Fruit fly (Drosophila melanogaster) whole organism, pupa: Measurements from ENCODE around the gene ova.

Source experiments
- CG10348 ChIP-seq: fragments of 200-800 bp; sonication (Bioruptor generic); IDR thresholded peaks from 2 replicates; pipeline ENCODE4 v1.3.6; 2022; ENCODE audit warnings: missing biosample characterization, missing genetic modification characterization
- CG12605 ChIP-seq: fragments of 200-800 bp; sonication (Bioruptor generic); IDR thresholded peaks from 2 replicates; pipeline ENCODE4 v1.3.6; 2022; ENCODE audit warnings: missing biosample characterization, missing genetic modification characterization
- CG13204 ChIP-seq: fragments of 200-800 bp; sonication (Bioruptor generic); optimal IDR thresholded peaks from 2 replicates; lab custom pipeline; 2018; ENCODE audit warnings: missing biosample characterization, mild to moderate bottlenecking, missing genetic modification characterization, moderate library complexity
- CG14655 ChIP-seq: fragments of 200-800 bp; sonication (Bioruptor generic); optimal IDR thresholded peaks from 3 replicates; lab custom pipeline; 2017; ENCODE audit warnings: mild to moderate bottlenecking, missing biosample characterization, missing genetic modification reagents, missing genetic modification characterization
- CG15710 ChIP-seq: fragments of 200-800 bp; sonication (Bioruptor generic); optimal IDR thresholded peaks from 2 replicates; lab custom pipeline; 2018; ENCODE audit warnings: missing biosample characterization, mild to moderate bottlenecking, missing genetic modification characterization, moderate library complexity
- CG17806 ChIP-seq: fragments of 200-800 bp; sonication (Bioruptor generic); optimal IDR thresholded peaks from 2 replicates; lab custom pipeline; 2018; ENCODE audit warnings: missing biosample characterization, mild to moderate bottlenecking, missing genetic modification characterization, moderate library complexity
- CG32121 ChIP-seq: fragments of 200-800 bp; sonication (Bioruptor generic); IDR thresholded peaks from 2 replicates; pipeline ENCODE4 v1.3.6; 2022; ENCODE audit warnings: missing biosample characterization, missing genetic modification characterization
- CG34367 ChIP-seq: fragments of 200-800 bp; sonication (Bioruptor generic); optimal IDR thresholded peaks from 2 replicates; lab custom pipeline; 2018; ENCODE audit warnings: missing biosample characterization, mild to moderate bottlenecking, missing genetic modification characterization
- CG4496 ChIP-seq: fragments of 200-800 bp; sonication (Bioruptor generic); IDR thresholded peaks from 3 replicates; pipeline ENCODE4 v1.3.6; 2022; ENCODE audit warnings: missing biosample characterization, missing genetic modification characterization
- CG8159 ChIP-seq: fragments of 200-800 bp; sonication (Bioruptor generic); optimal IDR thresholded peaks from 3 replicates; lab custom pipeline; 2018; ENCODE audit warnings: missing biosample characterization, mild to moderate bottlenecking, missing genetic modification characterization, moderate library complexity
- CG8301 ChIP-seq: fragments of 200-800 bp; sonication (Bioruptor generic); optimal IDR thresholded peaks from 2 replicates; lab custom pipeline; 2018; ENCODE audit warnings: missing biosample characterization, mild to moderate bottlenecking, missing genetic modification characterization
- CG9948 ChIP-seq: fragments of 200-800 bp; sonication (Bioruptor generic); optimal IDR thresholded peaks from 2 replicates; lab custom pipeline; 2018; ENCODE audit warnings: missing biosample characterization, mild to moderate bottlenecking, missing genetic modification characterization, moderate library complexity
- D1 ChIP-seq: fragments of 200-800 bp; sonication (Bioruptor generic); optimal IDR thresholded peaks from 2 replicates; lab custom pipeline; 2018; ENCODE audit warnings: missing biosample characterization, mild to moderate bottlenecking, missing genetic modification characterization, moderate library complexity
- EcR ChIP-seq: fragments of 200-800 bp; sonication (Bioruptor generic); optimal IDR thresholded peaks from 3 replicates; lab custom pipeline; 2019; ENCODE audit warnings: missing biosample characterization, missing genetic modification characterization, mild to moderate bottlenecking, moderate library complexity, missing genetic modification reagents
- Ets98B ChIP-seq: fragments of 200-800 bp; sonication (Bioruptor generic); IDR thresholded peaks from 2 replicates; pipeline ENCODE4 v1.3.6; 2022; ENCODE audit warnings: missing biosample characterization, missing genetic modification characterization
- Pif1A ChIP-seq: fragments of 200-800 bp; sonication (Bioruptor generic); optimal IDR thresholded peaks from 3 replicates; lab custom pipeline; 2016; ENCODE audit warnings: missing biosample characterization, missing genetic modification characterization
- Pif1B ChIP-seq: fragments of 200-800 bp; sonication (Bioruptor generic); optimal IDR thresholded peaks from 3 replicates; lab custom pipeline; 2016; ENCODE audit warnings: missing biosample characterization, missing genetic modification characterization
- Snoo ChIP-seq: fragments of 200-800 bp; sonication (Bioruptor generic); optimal IDR thresholded peaks from 3 replicates; lab custom pipeline; 2017; ENCODE audit warnings: missing biosample characterization, mild to moderate bottlenecking, missing genetic modification characterization, inconsistent platforms
- fd96Ca ChIP-seq: fragments of 200-800 bp; sonication (Bioruptor generic); IDR thresholded peaks from 3 replicates; pipeline ENCODE4 v1.3.6; 2022; ENCODE audit warnings: missing biosample characterization, missing genetic modification characterization
- gl ChIP-seq: fragments of 200-800 bp; sonication (Bioruptor generic); optimal IDR thresholded peaks from 2 replicates; lab custom pipeline; 2018; ENCODE audit warnings: missing biosample characterization, mild to moderate bottlenecking, missing genetic modification characterization
- rn ChIP-seq: fragments of 200-800 bp; sonication (Bioruptor generic); IDR thresholded peaks from 2 replicates; pipeline ENCODE4 v1.3.6; 2022; ENCODE audit warnings: missing biosample characterization, missing genetic modification characterization

Gene ova

DNA sequence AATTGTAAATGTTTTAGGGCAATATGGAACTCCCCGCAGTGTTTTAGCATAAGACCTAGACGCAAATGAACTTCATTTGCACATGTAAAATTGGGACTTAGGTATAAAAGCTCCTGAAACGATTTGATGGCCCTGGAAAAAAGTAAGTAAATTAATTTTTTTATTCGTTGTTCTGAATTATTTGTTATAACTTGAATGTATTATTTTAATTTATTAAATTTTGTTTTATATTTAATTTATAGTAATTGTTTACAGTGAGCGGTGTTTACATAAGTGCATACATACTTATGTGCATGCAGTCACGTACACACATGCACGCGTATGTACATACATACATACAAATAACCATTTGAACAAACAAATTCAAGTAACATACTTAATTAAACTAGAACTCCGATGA, 44.9 kb upstream of the ova start:
- peak; percentile 75 for TF ChIP-seq CG17806 (tag; lab: Kevin White, UChicago)
- TF ChIP-seq CG8159 (tag; lab: Kevin White, UChicago) = no peak
- TF ChIP-seq CG9948 (tag; lab: Kevin White, UChicago) = no peak
- TF ChIP-seq fd96Ca = no peak
- peak; percentile 45 for TF ChIP-seq Snoo
- no peak; the same call in 1 of the 2 replicates for TF ChIP-seq Ets98B (GFP tag; lab: Robert Waterston, UW)
- TF ChIP-seq EcR (GFP tag; lab: Kevin White, UChicago) = no peak
- TF ChIP-seq CG13204 (GFP tag; lab: Kevin White, UChicago) = no peak
- TF ChIP-seq gl (tag; lab: Kevin White, UChicago) = no peak
- TF ChIP-seq D1 (tag; lab: Kevin White, UChicago) = no peak
- no peak for TF ChIP-seq Pif1A (GFP tag; lab: Kevin White, UChicago)
- no peak for TF ChIP-seq Pif1B (GFP tag; lab: Kevin White, UChicago)
- TF ChIP-seq CG32121 = peak; percentile 64
- no peak for TF ChIP-seq CG10348 (GFP tag; lab: Robert Waterston, UW)
- TF ChIP-seq CG14655 (GFP tag; lab: Kevin White, UChicago) = no peak
- peak; percentile 67; the same call in 2 of the 3 replicates for TF ChIP-seq CG4496 (GFP tag; lab: Robert Waterston, UW)
- no peak for TF ChIP-seq CG34367 (tag; lab: Kevin White, UChicago)
- TF ChIP-seq CG15710 (tag; lab: Kevin White, UChicago) = peak; percentile 37
- TF ChIP-seq CG12605 (GFP tag; lab: Robert Waterston, UW) = peak; percentile 64
- no peak for TF ChIP-seq CG8301
- no peak for TF ChIP-seq rn (GFP tag; lab: Robert Waterston, UW)
- TF ChIP-seq, all 21 proteins: peak for 6

- TF ChIP-seq CG4496 (GFP tag; lab: Robert Waterston, UW) = no peak
- TF ChIP-seq CG8159 (tag; lab: Kevin White, UChicago) = no peak
- TF ChIP-seq CG8301 = no peak
- TF ChIP-seq EcR (GFP tag; lab: Kevin White, UChicago) = no peak
- no peak for TF ChIP-seq D1 (tag; lab: Kevin White, UChicago)
- TF ChIP-seq Pif1A (GFP tag; lab: Kevin White, UChicago) = no peak
- TF ChIP-seq CG12605 (GFP tag; lab: Robert Waterston, UW) = no peak
- TF ChIP-seq Ets98B (GFP tag; lab: Robert Waterston, UW) = no peak
- TF ChIP-seq CG13204 (GFP tag; lab: Kevin White, UChicago) = no peak
- TF ChIP-seq CG9948 (tag; lab: Kevin White, UChicago) = no peak
- no peak for TF ChIP-seq CG32121
- no peak for TF ChIP-seq CG17806 (tag; lab: Kevin White, UChicago)
- no peak for TF ChIP-seq CG10348 (GFP tag; lab: Robert Waterston, UW)
- TF ChIP-seq Pif1B (GFP tag; lab: Kevin White, UChicago) = no peak
- TF ChIP-seq CG34367 (tag; lab: Kevin White, UChicago) = no peak
These were observed 40.7 kb upstream of the ova start, which contains the start of gene trk for dm6 chr2L:10272224-10272623. Gene trk (minus strand): TSS chr2L:10272324.

dm6 chr2L:10269854-10270253, 38.4 kb upstream of the ova start, which contains the start of gene Mulk:
Gene Mulk (plus strand): TSS chr2L:10270051.
- TF ChIP-seq gl (tag; lab: Kevin White, UChicago) (no peak), CG15710 (tag; lab: Kevin White, UChicago) (no peak), CG17806 (tag; lab: Kevin White, UChicago) (no peak), CG13204 (GFP tag; lab: Kevin White, UChicago) (no peak), Snoo (no peak), CG4496 (GFP tag; lab: Robert Waterston, UW) (no peak), CG8301 (no peak), Ets98B (GFP tag; lab: Robert Waterston, UW) (no peak), CG12605 (GFP tag; lab: Robert Waterston, UW) (no peak), D1 (tag; lab: Kevin White, UChicago) (no peak), CG32121 (no peak), fd96Ca (no peak), Pif1A (GFP tag; lab: Kevin White, UChicago) (no peak), CG8159 (tag; lab: Kevin White, UChicago) (no peak), Pif1B (GFP tag; lab: Kevin White, UChicago) (no peak), rn (GFP tag; lab: Robert Waterston, UW) (no peak)

DNA sequence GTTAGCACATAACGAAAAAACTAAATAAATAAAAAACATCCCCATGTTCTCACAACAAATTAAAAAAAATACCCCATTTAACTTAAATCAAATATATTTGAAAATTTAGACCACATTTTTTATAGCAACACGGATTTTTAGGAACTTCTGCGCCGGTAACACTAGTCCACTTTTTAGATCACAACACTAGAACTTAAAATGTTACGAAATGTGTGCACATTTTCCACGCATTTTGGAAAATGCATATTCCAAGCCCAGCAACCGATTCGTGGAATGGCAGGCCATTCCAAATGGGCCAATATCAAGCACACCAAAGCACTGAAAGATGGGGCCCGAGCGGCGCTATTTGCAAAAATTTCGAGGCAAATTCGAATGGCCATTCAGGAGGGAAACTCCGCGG, 37.2 kb upstream of the ova start, which contains the start of gene CG4957:
Gene CG4957 (plus strand): TSS at position 185 of the 400 bp plus-strand sequence.
- TF ChIP-seq Ets98B (GFP tag; lab: Robert Waterston, UW) (no peak), Snoo (no peak), CG32121 (no peak), CG8159 (tag; lab: Kevin White, UChicago) (no peak), fd96Ca (no peak), CG8301 (no peak), CG4496 (GFP tag; lab: Robert Waterston, UW) (no peak), gl (tag; lab: Kevin White, UChicago) (no peak), CG9948 (tag; lab: Kevin White, UChicago) (no peak), Pif1B (GFP tag; lab: Kevin White, UChicago) (no peak), CG17806 (tag; lab: Kevin White, UChicago) (no peak), EcR (GFP tag; lab: Kevin White, UChicago) (no peak)

DNA sequence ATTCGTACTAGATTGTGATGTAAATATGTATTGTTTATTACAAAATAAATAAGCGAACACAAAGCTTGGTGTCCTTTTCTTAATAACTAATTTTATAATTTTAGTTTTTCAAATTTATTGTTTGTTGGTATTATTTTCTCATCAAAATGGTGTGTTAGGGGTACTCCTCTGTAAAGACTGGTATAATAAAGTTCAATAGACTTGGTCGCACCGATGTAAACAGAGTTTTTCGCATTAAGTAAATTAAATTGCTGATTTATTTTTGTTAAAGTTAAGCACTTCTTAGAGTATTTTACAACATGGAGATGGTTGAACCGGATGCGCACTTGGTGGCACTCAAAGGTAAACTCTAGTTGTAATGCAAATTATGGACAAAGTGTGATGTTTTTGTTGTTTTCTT, 35.0 kb upstream of the ova start, which contains the start of gene CG4953:
Gene CG4953 (plus strand): TSS at position 193 of the 400 bp plus-strand sequence.
- no peak for TF ChIP-seq Pif1B (GFP tag; lab: Kevin White, UChicago)
- no peak for TF ChIP-seq Ets98B (GFP tag; lab: Robert Waterston, UW)
- no peak for TF ChIP-seq CG4496 (GFP tag; lab: Robert Waterston, UW)
- TF ChIP-seq D1 (tag; lab: Kevin White, UChicago) = no peak
- no peak for TF ChIP-seq CG8301
- TF ChIP-seq CG13204 (GFP tag; lab: Kevin White, UChicago) = no peak
- no peak for TF ChIP-seq CG9948 (tag; lab: Kevin White, UChicago)
- no peak for TF ChIP-seq Snoo
- no peak for TF ChIP-seq CG32121
